Worm (Caenorhabditis elegans) whole organism, midembryonic: Measurements from ENCODE around the gene rrf-3.

Experiments
- T22C8.4 ChIP-seq: fragments of 200-800 bp; sonication (Bioruptor generic); IDR thresholded peaks from 2 replicates; pipeline ENCODE4 v1.3.6; 2022; ENCODE audit warnings: missing genetic modification characterization, missing compliant biosample characterization
- cog-1 ChIP-seq: sonication (generic microtip); optimal IDR thresholded peaks from 2 replicates; lab custom pipeline; 2016; ENCODE audit warnings: missing genetic modification characterization, missing compliant biosample characterization
- flt-1 ChIP-seq: fragments of 200-800 bp; sonication (Bioruptor generic); IDR thresholded peaks from 2 replicates; pipeline ENCODE4 v1.3.6; 2022; ENCODE audit warnings: missing genetic modification characterization, missing compliant biosample characterization
- klf-2 ChIP-seq: fragments of 200-800 bp; sonication (Bioruptor generic); conservative IDR thresholded peaks from 2 replicates; pipeline ENCODE4 v1.3.6; 2022; ENCODE audit warnings: missing genetic modification reagents, missing genetic modification characterization, missing compliant biosample characterization
- med-1 ChIP-seq: sonication (generic microtip); optimal IDR thresholded peaks from 2 replicates; lab custom pipeline; 2017; ENCODE audit warnings: missing genetic modification characterization, mild to moderate bottlenecking, missing compliant biosample characterization, antibody characterized with exemption, missing genetic modification reagents; ENCODE audit not compliant: insufficient read depth
- ref-1 ChIP-seq: fragments of 200-800 bp; sonication (Bioruptor generic); conservative IDR thresholded peaks from 2 replicates; pipeline ENCODE4 v1.3.6; 2022; ENCODE audit warnings: missing genetic modification reagents, missing genetic modification characterization, missing compliant biosample characterization
- tab-1 ChIP-seq: fragments of 200-800 bp; sonication (Bioruptor generic); IDR thresholded peaks from 2 replicates; pipeline ENCODE4 v1.3.6; 2022; ENCODE audit warnings: missing genetic modification characterization, missing compliant biosample characterization
- ztf-23 ChIP-seq: fragments of 200-800 bp; sonication (Bioruptor generic); IDR thresholded peaks from 2 replicates; pipeline ENCODE4 v1.3.6; 2022; ENCODE audit warnings: missing genetic modification reagents, missing genetic modification characterization, missing compliant biosample characterization
- ztf-29 ChIP-seq: fragments of 200-800 bp; sonication (Bioruptor generic); IDR thresholded peaks from 2 replicates; pipeline ENCODE4 v1.3.6; 2022; ENCODE audit warnings: missing genetic modification reagents, missing genetic modification characterization, missing compliant biosample characterization

Gene rrf-3

DNA sequence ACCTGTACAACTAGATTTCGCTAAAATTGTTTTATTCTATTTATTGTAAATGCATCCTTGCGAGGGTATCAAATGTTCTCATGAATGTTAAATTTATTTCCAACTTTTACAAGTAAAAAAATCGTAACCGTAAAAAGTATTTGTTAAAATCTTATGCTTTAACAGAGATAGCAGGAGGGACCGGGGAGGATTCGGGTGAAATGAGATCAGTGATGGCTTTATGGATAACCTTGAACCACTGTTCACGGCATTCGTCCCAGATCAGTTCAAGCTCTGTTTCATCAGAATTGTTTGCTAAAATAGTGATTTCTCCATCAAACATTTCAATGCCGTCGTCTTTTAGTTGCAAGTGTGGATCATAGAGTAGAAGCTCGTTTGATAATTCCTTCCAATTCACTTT, 21.1 kb upstream of the rrf-3 start:
- no peak for TF ChIP-seq cog-1 (tag; lab: Kevin White, UChicago)
- TF ChIP-seq tab-1 (GFP tag; lab: Robert Waterston, UW) = no peak
- no peak for TF ChIP-seq flt-1
- no peak for TF ChIP-seq ztf-29 (GFP tag; lab: Robert Waterston, UW)
- no peak for TF ChIP-seq klf-2
- TF ChIP-seq ztf-23 (GFP tag; lab: Robert Waterston, UW) = no peak
- no peak for TF ChIP-seq T22C8.4 (GFP tag; lab: Robert Waterston, UW)
- TF ChIP-seq med-1 (GFP tag; lab: Kevin White, UChicago) = no peak
- no peak for TF ChIP-seq ref-1 (GFP tag; lab: Robert Waterston, UW)

ce11 chrII:8143278-8143931, 18.9 kb upstream of the rrf-3 start, which contains the start of the genes ints-11 and rpl-10:
Gene ints-11, minus strand, starts transcription at chrII:8143478.
Gene rpl-10, plus strand, starts transcription at chrII:8143881.
- TF ChIP-seq flt-1 = no peak
- TF ChIP-seq tab-1 (GFP tag; lab: Robert Waterston, UW) = no peak
- no peak for TF ChIP-seq klf-2
- TF ChIP-seq ztf-29 (GFP tag; lab: Robert Waterston, UW) = no peak
- no peak for TF ChIP-seq ztf-23 (GFP tag; lab: Robert Waterston, UW)
- TF ChIP-seq T22C8.4 (GFP tag; lab: Robert Waterston, UW) = no peak
- no peak for TF ChIP-seq med-1 (GFP tag; lab: Kevin White, UChicago)
- no peak for TF ChIP-seq cog-1 (tag; lab: Kevin White, UChicago)

DNA sequence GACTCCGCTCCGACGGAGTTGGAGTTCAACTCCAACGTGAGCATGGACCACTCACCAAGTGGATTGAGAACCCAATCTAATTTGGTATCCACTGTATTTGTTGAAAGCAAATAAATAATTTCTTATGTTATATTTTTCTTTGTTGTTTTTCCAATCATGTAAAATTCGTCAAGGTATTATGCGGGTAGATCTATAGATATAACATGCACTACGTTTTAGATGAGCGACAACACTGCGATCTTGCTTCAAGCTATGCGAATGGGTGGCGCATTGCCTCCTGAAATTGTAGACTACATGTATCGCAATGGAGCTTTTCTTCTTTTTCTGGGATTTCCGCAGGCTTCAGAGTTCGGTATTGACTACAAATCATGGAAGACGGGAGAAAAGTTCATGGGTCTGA, 17.7 kb upstream of the rrf-3 start, which contains the start of gene F10B5.2:
Gene F10B5.2 (plus strand): TSS at position 220 of the 400 bp plus-strand sequence.
- TF ChIP-seq flt-1 = no peak
- TF ChIP-seq med-1 (GFP tag; lab: Kevin White, UChicago) = no peak
- no peak for TF ChIP-seq T22C8.4 (GFP tag; lab: Robert Waterston, UW)
- TF ChIP-seq cog-1 (tag; lab: Kevin White, UChicago) = no peak
- no peak for TF ChIP-seq klf-2
- TF ChIP-seq ztf-29 (GFP tag; lab: Robert Waterston, UW) = no peak
- no peak for TF ChIP-seq ztf-23 (GFP tag; lab: Robert Waterston, UW)
- TF ChIP-seq tab-1 (GFP tag; lab: Robert Waterston, UW) = no peak
- TF ChIP-seq ref-1 (GFP tag; lab: Robert Waterston, UW) = no peak

- TF ChIP-seq ztf-29 (GFP tag; lab: Robert Waterston, UW) (no peak), ref-1 (GFP tag; lab: Robert Waterston, UW) (no peak), med-1 (GFP tag; lab: Kevin White, UChicago) (no peak), klf-2 (no peak), cog-1 (tag; lab: Kevin White, UChicago) (no peak), ztf-23 (GFP tag; lab: Robert Waterston, UW) (no peak), tab-1 (GFP tag; lab: Robert Waterston, UW) (no peak), flt-1 (no peak), T22C8.4 (GFP tag; lab: Robert Waterston, UW) (no peak)
These were observed 12.3 kb upstream of the rrf-3 start, which contains the start of gene F10B5.3 for ce11 chrII:8149930-8150329. Gene F10B5.3, minus strand, starts transcription at chrII:8150030.

DNA sequence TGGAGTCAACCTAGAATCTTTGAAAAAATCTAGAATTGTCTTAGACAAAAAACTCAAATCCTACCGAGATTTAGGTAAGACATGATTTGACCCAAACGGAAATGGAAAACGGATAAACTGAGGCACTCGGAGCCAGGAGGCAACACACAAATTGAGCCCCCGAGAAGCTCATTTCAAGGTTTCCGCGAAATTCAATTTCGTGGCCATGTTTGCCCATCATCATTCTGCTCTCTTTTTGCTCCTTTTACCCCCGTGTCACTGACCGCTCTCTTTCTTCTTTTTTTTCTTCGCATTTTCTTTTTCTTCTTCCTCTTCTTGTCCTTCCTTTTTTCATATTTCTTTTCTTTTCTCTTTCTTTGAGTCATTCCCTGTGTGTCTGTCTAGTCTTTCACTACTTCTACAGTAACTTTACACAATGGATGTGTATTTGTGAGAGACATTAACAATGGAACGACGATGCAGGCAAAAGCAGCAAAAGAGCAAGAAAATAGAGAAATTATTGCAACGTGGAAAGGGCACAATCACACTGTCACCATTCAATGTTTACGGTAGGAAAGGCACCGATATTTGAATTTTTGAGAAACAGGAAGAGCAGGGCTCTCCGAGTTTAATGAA, 9.4 kb upstream of the rrf-3 start:
- TF ChIP-seq cog-1 (tag; lab: Kevin White, UChicago) (no peak), klf-2 (no peak), T22C8.4 (GFP tag; lab: Robert Waterston, UW) (no peak), med-1 (GFP tag; lab: Kevin White, UChicago) (no peak), tab-1 (GFP tag; lab: Robert Waterston, UW) (no peak), flt-1 (no peak), ztf-23 (GFP tag; lab: Robert Waterston, UW) (no peak), ref-1 (GFP tag; lab: Robert Waterston, UW) (no peak), ztf-29 (GFP tag; lab: Robert Waterston, UW) (no peak)

- TF ChIP-seq cog-1 (tag; lab: Kevin White, UChicago) (no peak), T22C8.4 (GFP tag; lab: Robert Waterston, UW) (no peak), tab-1 (GFP tag; lab: Robert Waterston, UW) (no peak), med-1 (GFP tag; lab: Kevin White, UChicago) (no peak)
These were observed 5.4 kb upstream of the rrf-3 start, which contains the start of the genes tub-1 and tmem-138 for ce11 chrII:8156845-8157373. Gene tub-1, minus strand, starts transcription at chrII:8156945. Gene tmem-138, plus strand, starts transcription at chrII:8157323.

DNA sequence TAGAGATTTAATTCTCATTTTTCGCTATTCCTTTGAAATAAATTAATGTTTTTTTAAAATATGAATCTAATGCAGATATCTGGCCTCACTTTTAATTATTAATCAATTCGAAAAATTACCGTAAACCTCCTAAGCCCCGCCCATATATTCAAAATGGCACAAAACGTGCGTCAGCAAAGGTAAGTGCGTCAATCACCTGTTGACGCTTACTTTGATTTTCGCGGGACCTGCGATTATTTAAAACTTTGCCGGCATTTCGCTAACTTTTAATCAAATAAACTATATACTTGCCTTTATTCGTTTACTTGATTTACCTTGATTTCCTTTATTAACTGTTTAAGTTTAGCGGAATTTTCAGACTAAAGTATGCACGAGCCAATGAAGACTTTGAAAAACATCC, 4.3 kb upstream of the rrf-3 start, which contains the start of gene pch-2:
Gene pch-2 (plus strand): TSS at position 359 of the 400 bp plus-strand sequence.
- TF ChIP-seq ztf-29 (GFP tag; lab: Robert Waterston, UW) (no peak), flt-1 (no peak), tab-1 (GFP tag; lab: Robert Waterston, UW) (no peak), T22C8.4 (GFP tag; lab: Robert Waterston, UW) (no peak), ref-1 (GFP tag; lab: Robert Waterston, UW) (no peak), klf-2 (no peak), med-1 (GFP tag; lab: Kevin White, UChicago) (no peak)

- TF ChIP-seq T22C8.4 (GFP tag; lab: Robert Waterston, UW) (no peak), tab-1 (GFP tag; lab: Robert Waterston, UW) (no peak), flt-1 (no peak), ztf-29 (GFP tag; lab: Robert Waterston, UW) (no peak), klf-2 (no peak), ref-1 (GFP tag; lab: Robert Waterston, UW) (no peak), med-1 (GFP tag; lab: Kevin White, UChicago) (no peak), ztf-23 (GFP tag; lab: Robert Waterston, UW) (no peak), cog-1 (tag; lab: Kevin White, UChicago) (no peak)
These were observed 1.3 kb upstream of the rrf-3 start for ce11 chrII:8160916-8161315.
